Fruit fly (Drosophila melanogaster) whole organism, adult: ENCODE results near the gene CG10348.

Source experiments
- CG11617 ChIP-seq: fragments of 200-800 bp; sonication (Bioruptor generic); optimal IDR thresholded peaks from 2 replicates; lab custom pipeline; 2017; ENCODE audit warnings: mild to moderate bottlenecking, missing biosample characterization, missing genetic modification reagents, missing genetic modification characterization
- CG12768 ChIP-seq: fragments of 200-800 bp; sonication (Bioruptor generic); optimal IDR thresholded peaks from 2 replicates; lab custom pipeline; 2017; ENCODE audit warnings: missing biosample characterization, missing genetic modification characterization, mild to moderate bottlenecking, moderate library complexity, missing genetic modification reagents
- CG14711 ChIP-seq: fragments of 200-800 bp; sonication (Bioruptor generic); optimal IDR thresholded peaks from 2 replicates; lab custom pipeline; 2018; ENCODE audit warnings: missing biosample characterization, mild to moderate bottlenecking, missing genetic modification characterization, moderate library complexity
- CG1620 ChIP-seq: fragments of 200-800 bp; sonication (Bioruptor generic); optimal IDR thresholded peaks from 2 replicates; lab custom pipeline; 2016; ENCODE audit warnings: missing biosample characterization, missing genetic modification characterization
- CG33017 ChIP-seq: fragments of 200-800 bp; sonication (Bioruptor generic); optimal IDR thresholded peaks from 2 replicates; lab custom pipeline; 2018; ENCODE audit warnings: missing biosample characterization, mild to moderate bottlenecking, missing genetic modification characterization, moderate library complexity
- CG5204 ChIP-seq: fragments of 200-800 bp; sonication (Bioruptor generic); optimal IDR thresholded peaks from 2 replicates; lab custom pipeline; 2016; ENCODE audit warnings: missing biosample characterization, missing genetic modification characterization
- CG7045 ChIP-seq: fragments of 200-800 bp; sonication (Bioruptor generic); optimal IDR thresholded peaks from 2 replicates; lab custom pipeline; 2017; ENCODE audit warnings: missing biosample characterization, mild to moderate bottlenecking, missing genetic modification characterization
- CG7101 ChIP-seq: fragments of 200-800 bp; sonication (Bioruptor generic); optimal IDR thresholded peaks from 2 replicates; lab custom pipeline; 2018; ENCODE audit warnings: missing biosample characterization, mild to moderate bottlenecking, missing genetic modification characterization, moderate library complexity
- Clk ChIP-seq: fragments of 200-800 bp; sonication (Bioruptor generic); optimal IDR thresholded peaks from 2 replicates; lab custom pipeline; 2017; ENCODE audit warnings: missing biosample characterization, missing genetic modification characterization
- Crg-1 ChIP-seq: fragments of 200-800 bp; sonication (Bioruptor generic); optimal IDR thresholded peaks from 2 replicates; lab custom pipeline; 2016; ENCODE audit warnings: missing biosample characterization, missing genetic modification characterization
- Hr96 ChIP-seq: fragments of 200-800 bp; sonication (Bioruptor generic); optimal IDR thresholded peaks from 2 replicates; lab custom pipeline; 2016; ENCODE audit warnings: missing biosample characterization, missing genetic modification characterization
- Mnt ChIP-seq: fragments of 200-800 bp; sonication (Bioruptor generic); optimal IDR thresholded peaks from 2 replicates; lab custom pipeline; 2016; ENCODE audit warnings: missing biosample characterization, mild to moderate bottlenecking, missing genetic modification characterization
- bab1 ChIP-seq: fragments of 200-800 bp; sonication (Bioruptor generic); optimal IDR thresholded peaks from 3 replicates; lab custom pipeline; 2019; ENCODE audit warnings: missing biosample characterization, mild to moderate bottlenecking, missing genetic modification characterization, moderate library complexity
- cic ChIP-seq: fragments of 200-800 bp; sonication (Bioruptor generic); optimal IDR thresholded peaks from 2 replicates; lab custom pipeline; 2017; ENCODE audit warnings: missing biosample characterization, mild to moderate bottlenecking, missing genetic modification characterization, moderate library complexity
- cnc ChIP-seq, 2 experiments: fragments of >200 bp; optimal IDR thresholded peaks; 2 replicates each; lab custom pipeline; 2017
- kay ChIP-seq: fragments of 200-800 bp; sonication (Bioruptor generic); peaks from one replicate; lab custom pipeline; 2016; ENCODE audit warnings: missing biosample characterization, missing genetic modification characterization, borderline replicate concordance
- ovo ChIP-seq: fragments of 200-800 bp; sonication (Bioruptor generic); optimal IDR thresholded peaks from 2 replicates; lab custom pipeline; 2016; ENCODE audit warnings: missing biosample characterization, missing genetic modification characterization
- pad ChIP-seq: fragments of 200-800 bp; sonication (Bioruptor generic); optimal IDR thresholded peaks from 3 replicates; lab custom pipeline; 2017; ENCODE audit warnings: missing biosample characterization, missing genetic modification characterization, mild to moderate bottlenecking, moderate library complexity, missing genetic modification reagents
- tj ChIP-seq: fragments of 200-800 bp; sonication (Bioruptor generic); optimal IDR thresholded peaks from 3 replicates; lab custom pipeline; 2017; ENCODE audit warnings: missing biosample characterization, mild to moderate bottlenecking, missing genetic modification characterization, moderate library complexity
- toe ChIP-seq: fragments of 200-800 bp; sonication (Bioruptor generic); optimal IDR thresholded peaks from 2 replicates; lab custom pipeline; 2016; ENCODE audit warnings: missing biosample characterization, missing genetic modification characterization

CG10348 gene

dm6 chr2L:18681903-18682302 lies 50.4 kb downstream of the CG10348 start, which contains the start of gene tos:
TSS of gene tos (minus strand) at chr2L:18682075.
- TF ChIP-seq ovo (GFP tag; lab: Kevin White, UChicago) (no peak), bab1 (GFP tag; lab: Kevin White, UChicago) (peak; percentile 9), Clk (GFP tag; lab: Kevin White, UChicago) (no peak), pad (no peak), Mnt (no peak), CG7045 (GFP tag; lab: Kevin White, UChicago) (no peak), CG14711 (no peak), CG7101 (tag; lab: Kevin White, UChicago) (peak; percentile 33), CG12768 (no peak), CG33017 (no peak), CG1620 (GFP tag; lab: Kevin White, UChicago) (peak; percentile 7), Hr96 (GFP tag; lab: Kevin White, UChicago) (no peak), Crg-1 (GFP tag; lab: Kevin White, UChicago) (peak; percentile 12), cic (no peak), cnc (optimal IDR thresholded peaks at IDR 0.05; lab: Kevin White, UChicago) (no peak), kay (GFP tag; lab: Kevin White, UChicago) (peak; percentile 24), CG11617 (GFP tag; lab: Kevin White, UChicago) (no peak), toe (no peak), CG5204 (GFP tag; lab: Kevin White, UChicago) (no peak), tj (no peak)

DNA sequence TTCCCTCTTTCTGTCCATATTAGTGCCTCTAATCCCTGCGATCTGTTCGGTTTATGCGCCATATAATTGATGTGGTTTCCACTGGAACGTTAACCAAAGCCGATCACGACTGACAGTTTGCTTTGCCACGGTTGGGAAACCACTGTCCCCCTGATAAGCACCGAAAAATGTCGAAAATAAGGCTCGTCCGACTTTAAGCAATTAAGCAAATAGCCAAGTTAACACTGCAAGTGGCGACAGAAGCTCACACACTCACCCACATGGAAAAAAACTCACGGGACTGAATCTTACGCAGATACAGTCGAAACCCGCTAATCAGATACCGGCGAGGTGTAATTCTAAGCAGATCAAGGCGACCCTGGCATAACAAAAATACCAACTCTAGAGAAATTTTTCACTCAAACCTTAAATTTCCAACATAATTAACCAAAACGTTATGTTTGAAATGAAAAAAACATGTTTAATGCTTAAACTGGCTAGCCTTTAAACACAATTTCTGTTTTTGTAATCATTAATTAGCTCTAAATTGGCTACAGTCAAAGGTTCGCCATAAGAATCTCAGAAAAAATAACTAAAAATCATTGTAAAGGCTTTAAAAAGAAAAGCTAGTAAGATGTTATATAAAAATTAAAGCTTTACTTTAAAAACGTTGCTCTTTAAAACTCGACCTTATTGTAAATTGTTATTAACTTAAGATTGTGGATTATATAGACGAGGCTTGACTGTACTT lies 54.2 kb downstream of the CG10348 start:
- TF ChIP-seq cic = no peak
- no peak for TF ChIP-seq ovo (GFP tag; lab: Kevin White, UChicago)
- TF ChIP-seq kay (GFP tag; lab: Kevin White, UChicago) = peak; percentile 4
- peak; percentile 54 for TF ChIP-seq CG7045 (GFP tag; lab: Kevin White, UChicago)
- TF ChIP-seq CG7101 (tag; lab: Kevin White, UChicago) = peak; percentile 17
- peak; percentile 11 for TF ChIP-seq CG12768
- TF ChIP-seq Mnt = peak; percentile 10

dm6 chr2L:18676948-18677820 lies 55.1 kb downstream of the CG10348 start, which contains the start of the genes Mst36Fa and CG31751:
TSS of gene Mst36Fa (minus strand) at chr2L:18676998.
TSS of gene CG31751 (plus strand) at chr2L:18677221.
- TF ChIP-seq Hr96 (GFP tag; lab: Kevin White, UChicago) (no peak), Crg-1 (GFP tag; lab: Kevin White, UChicago) (peak; percentile 80), bab1 (GFP tag; lab: Kevin White, UChicago) (peak; percentile 51), toe (peak; percentile 64), CG5204 (GFP tag; lab: Kevin White, UChicago) (no peak), CG14711 (peak; percentile 42), cnc (optimal IDR thresholded peaks at IDR 0.05; lab: Kevin White, UChicago) (no peak), cic (peak; percentile 95), CG11617 (GFP tag; lab: Kevin White, UChicago) (peak; percentile 80), Clk (GFP tag; lab: Kevin White, UChicago) (peak; percentile 45), CG1620 (GFP tag; lab: Kevin White, UChicago) (peak; percentile 53), CG33017 (peak; percentile 72), CG7101 (tag; lab: Kevin White, UChicago) (peak; percentile 82), Mnt (peak; percentile 73), tj (peak; percentile 42), kay (GFP tag; lab: Kevin White, UChicago) (no peak), ovo (GFP tag; lab: Kevin White, UChicago) (peak; percentile 3), CG12768 (peak; percentile 85), CG7045 (GFP tag; lab: Kevin White, UChicago) (peak; percentile 58), pad (peak; percentile 70)

DNA sequence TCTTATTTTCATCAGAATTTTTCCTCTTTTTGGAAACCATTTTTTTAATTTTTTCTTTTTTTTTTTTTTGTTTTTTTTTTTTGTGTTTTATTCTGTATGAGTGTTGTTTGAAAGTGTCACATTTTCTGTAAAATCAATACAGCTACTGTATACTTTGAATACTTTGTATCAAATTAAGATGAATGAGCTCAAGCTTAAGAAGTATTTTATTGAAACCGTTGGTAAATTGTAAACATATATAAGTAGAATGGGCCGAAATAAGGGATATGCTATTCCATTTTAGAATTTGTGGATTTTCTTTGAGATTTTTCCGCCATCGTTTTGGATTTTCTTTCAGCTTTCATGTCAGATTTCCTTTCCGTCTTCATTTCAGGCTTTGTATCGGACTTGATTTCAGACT lies 57.3 kb downstream of the CG10348 start, which contains the start of gene Mst36Fb:
Gene Mst36Fb, minus strand, starts transcription at position 101 of the 400 bp plus-strand sequence.
- TF ChIP-seq Hr96 (GFP tag; lab: Kevin White, UChicago) (no peak), cnc (optimal IDR thresholded peaks at IDR 0.05; lab: Kevin White, UChicago) (no peak), Crg-1 (GFP tag; lab: Kevin White, UChicago) (no peak), kay (GFP tag; lab: Kevin White, UChicago) (no peak), cic (no peak), CG7045 (GFP tag; lab: Kevin White, UChicago) (no peak), Clk (GFP tag; lab: Kevin White, UChicago) (no peak), Mnt (no peak), CG11617 (GFP tag; lab: Kevin White, UChicago) (no peak), CG1620 (GFP tag; lab: Kevin White, UChicago) (no peak), CG12768 (no peak), CG7101 (tag; lab: Kevin White, UChicago) (no peak), tj (no peak), ovo (GFP tag; lab: Kevin White, UChicago) (no peak), CG33017 (no peak), CG14711 (no peak), toe (no peak)

- TF ChIP-seq CG7045 (GFP tag; lab: Kevin White, UChicago) (no peak), cnc (optimal IDR thresholded peaks at IDR 0.05; lab: Kevin White, UChicago) (no peak), bab1 (GFP tag; lab: Kevin White, UChicago) (no peak), ovo (GFP tag; lab: Kevin White, UChicago) (no peak), CG14711 (no peak), CG33017 (no peak), tj (no peak), CG5204 (GFP tag; lab: Kevin White, UChicago) (no peak), CG1620 (GFP tag; lab: Kevin White, UChicago) (no peak), pad (no peak)
These were observed 59.1 kb downstream of the CG10348 start, which contains the start of gene CG43339 for dm6 chr2L:18673185-18673584. TSS of gene CG43339 (minus strand) at chr2L:18673285.
